Worm (Caenorhabditis elegans): ENCODE results near the gene srbc-40.

Gene srbc-40

DNA sequence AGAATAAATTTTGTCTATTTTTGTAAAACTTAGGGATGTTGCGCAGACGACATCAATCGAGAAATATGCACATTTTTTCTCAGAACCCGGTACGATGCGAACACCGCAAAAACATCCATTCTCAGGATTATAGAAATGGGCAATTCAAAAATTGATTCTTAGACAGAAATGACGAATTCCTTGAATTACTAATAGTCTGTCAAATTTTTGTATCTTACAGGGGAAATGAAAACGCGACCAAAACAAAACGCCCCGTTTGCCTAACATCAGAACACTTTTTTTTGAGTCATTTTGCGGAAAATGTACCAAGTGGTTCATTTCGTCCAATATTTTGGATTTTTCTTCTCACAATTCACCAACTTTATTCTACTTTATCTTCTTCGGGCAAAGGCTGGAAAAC, 23.7 kb upstream of the srbc-40 start, which contains the start of gene str-134:
str-134 (plus strand) TSS at position 301 of the 400 bp plus-strand sequence.
- TF ChIP-seq tbx-37 (GFP tag; conservative IDR thresholded peaks at IDR 0.05) (no peak), ama-1 (optimal IDR thresholded peaks at IDR 0.05) (no peak), hmg-4 (GFP tag; optimal IDR thresholded peaks at IDR 0.05) (no peak), flt-1 (GFP tag; IDR thresholded peaks at IDR 0.05) (no peak), tra-4 (tag; optimal IDR thresholded peaks at IDR 0.05) (no peak), ceh-36 (tag; optimal IDR thresholded peaks at IDR 0.05) (no peak), sea-1 (GFP tag; conservative IDR thresholded peaks at IDR 0.05) (no peak), hmbx-1 (tag; optimal IDR thresholded peaks at IDR 0.05) (no peak), tbx-11 (GFP tag; IDR thresholded peaks at IDR 0.05) (no peak), F13C5.2 (tag; optimal IDR thresholded peaks at IDR 0.05) (no peak)

ce11 chrV:741820-742219, 22.2 kb upstream of the srbc-40 start, which contains the start of gene C05E4.7:
C05E4.7 (plus strand) TSS chrV:742120.
- TF ChIP-seq tbx-11 (GFP tag; IDR thresholded peaks at IDR 0.05) = no peak
- TF ChIP-seq hmg-4 (GFP tag; optimal IDR thresholded peaks at IDR 0.05) = no peak
- TF ChIP-seq ets-7 (tag; optimal IDR thresholded peaks at IDR 0.05) = no peak
- no peak for TF ChIP-seq B0310.2 (tag; optimal IDR thresholded peaks at IDR 0.05)
- TF ChIP-seq scrt-1 (GFP tag; IDR thresholded peaks at IDR 0.05) = no peak
- no peak for TF ChIP-seq ceh-36 (tag; optimal IDR thresholded peaks at IDR 0.05)
- no peak for TF ChIP-seq ama-1 (optimal IDR thresholded peaks at IDR 0.05)
- no peak for TF ChIP-seq ceh-13 (GFP tag; optimal IDR thresholded peaks at IDR 0.05)
- no peak for TF ChIP-seq F13C5.2 (tag; optimal IDR thresholded peaks at IDR 0.05)
- TF ChIP-seq aly-1 (tag; optimal IDR thresholded peaks at IDR 0.05) = no peak
- TF ChIP-seq hmbx-1 (tag; optimal IDR thresholded peaks at IDR 0.05) = no peak
- no peak for TF ChIP-seq flt-1 (GFP tag; IDR thresholded peaks at IDR 0.05)
- TF ChIP-seq pes-1 (GFP tag; IDR thresholded peaks at IDR 0.05) = no peak
- no peak for TF ChIP-seq sea-1 (GFP tag; conservative IDR thresholded peaks at IDR 0.05)
- no peak for TF ChIP-seq tra-4 (tag; optimal IDR thresholded peaks at IDR 0.05)
- no peak for TF ChIP-seq tbx-37 (GFP tag; conservative IDR thresholded peaks at IDR 0.05)

ce11 chrV:738770-739169, 19.1 kb upstream of the srbc-40 start, which contains the start of gene srj-24:
srj-24 (minus strand) TSS chrV:738870.
- TF ChIP-seq tbx-37 (GFP tag; conservative IDR thresholded peaks at IDR 0.05) = no peak
- no peak for TF ChIP-seq B0310.2 (tag; optimal IDR thresholded peaks at IDR 0.05)
- TF ChIP-seq sea-1 (GFP tag; conservative IDR thresholded peaks at IDR 0.05) = no peak

ce11 chrV:736171-736570, 16.5 kb upstream of the srbc-40 start, which contains the start of gene srj-25:
srj-25 (minus strand) TSS chrV:736271.
- TF ChIP-seq F13C5.2 (tag; optimal IDR thresholded peaks at IDR 0.05) (no peak), tbx-11 (GFP tag; IDR thresholded peaks at IDR 0.05) (no peak), sea-1 (GFP tag; conservative IDR thresholded peaks at IDR 0.05) (no peak), B0310.2 (tag; optimal IDR thresholded peaks at IDR 0.05) (no peak), hmbx-1 (tag; optimal IDR thresholded peaks at IDR 0.05) (no peak), tra-4 (tag; optimal IDR thresholded peaks at IDR 0.05) (no peak), flt-1 (GFP tag; IDR thresholded peaks at IDR 0.05) (no peak), aly-1 (tag; optimal IDR thresholded peaks at IDR 0.05) (no peak), hnd-1 (tag; optimal IDR thresholded peaks at IDR 0.05) (no peak), ceh-13 (GFP tag; optimal IDR thresholded peaks at IDR 0.05) (no peak), ama-1 (optimal IDR thresholded peaks at IDR 0.05) (no peak), ets-7 (tag; optimal IDR thresholded peaks at IDR 0.05) (no peak), scrt-1 (GFP tag; IDR thresholded peaks at IDR 0.05) (no peak), tbx-37 (GFP tag; conservative IDR thresholded peaks at IDR 0.05) (no peak), hmg-4 (GFP tag; optimal IDR thresholded peaks at IDR 0.05) (no peak), pes-1 (GFP tag; IDR thresholded peaks at IDR 0.05) (no peak)

DNA sequence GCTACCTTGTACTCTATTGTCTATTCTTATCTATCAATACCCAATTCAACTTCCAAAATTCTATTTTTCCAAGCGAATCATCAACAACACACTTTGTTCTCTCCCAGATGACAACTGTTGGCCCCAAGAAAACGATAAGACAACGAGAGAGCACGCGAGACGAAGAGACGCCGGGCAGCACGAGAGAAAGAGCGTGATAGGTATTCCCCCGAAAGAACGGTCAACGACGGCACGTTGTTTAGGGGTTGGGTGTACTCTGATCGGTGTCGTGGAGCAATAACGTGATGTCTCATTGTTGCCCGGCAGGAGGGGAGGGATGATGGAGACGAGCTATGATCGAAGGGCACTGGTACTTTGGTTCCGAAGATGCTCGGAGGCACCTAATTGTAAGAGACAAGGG, 11.7 kb upstream of the srbc-40 start:
- TF ChIP-seq ets-7 (tag; optimal IDR thresholded peaks at IDR 0.05) = no peak
- no peak for TF ChIP-seq ceh-13 (GFP tag; optimal IDR thresholded peaks at IDR 0.05)
- TF ChIP-seq tra-4 (tag; optimal IDR thresholded peaks at IDR 0.05) = no peak
- no peak for TF ChIP-seq B0310.2 (tag; optimal IDR thresholded peaks at IDR 0.05)
- TF ChIP-seq ama-1 (optimal IDR thresholded peaks at IDR 0.05) = no peak
- TF ChIP-seq aly-1 (tag; optimal IDR thresholded peaks at IDR 0.05) = no peak
- no peak for TF ChIP-seq tbx-11 (GFP tag; IDR thresholded peaks at IDR 0.05)
- TF ChIP-seq pes-1 (GFP tag; IDR thresholded peaks at IDR 0.05) = no peak
- TF ChIP-seq ceh-36 (tag; optimal IDR thresholded peaks at IDR 0.05) = no peak
- no peak for TF ChIP-seq F13C5.2 (tag; optimal IDR thresholded peaks at IDR 0.05)
- no peak for TF ChIP-seq scrt-1 (GFP tag; IDR thresholded peaks at IDR 0.05)
- no peak for TF ChIP-seq hmbx-1 (tag; optimal IDR thresholded peaks at IDR 0.05)
- TF ChIP-seq sea-1 (GFP tag; conservative IDR thresholded peaks at IDR 0.05) = no peak
- TF ChIP-seq tbx-37 (GFP tag; conservative IDR thresholded peaks at IDR 0.05) = no peak

- no peak for TF ChIP-seq sea-1 (GFP tag; conservative IDR thresholded peaks at IDR 0.05)
- TF ChIP-seq tbx-37 (GFP tag; conservative IDR thresholded peaks at IDR 0.05) = no peak
- TF ChIP-seq hnd-1 (tag; optimal IDR thresholded peaks at IDR 0.05) = no peak
- TF ChIP-seq hmg-4 (GFP tag; optimal IDR thresholded peaks at IDR 0.05) = no peak
- no peak for TF ChIP-seq ceh-13 (GFP tag; optimal IDR thresholded peaks at IDR 0.05)
Observed at ce11 chrV:730216-730615, 10.6 kb upstream of the srbc-40 start.

DNA sequence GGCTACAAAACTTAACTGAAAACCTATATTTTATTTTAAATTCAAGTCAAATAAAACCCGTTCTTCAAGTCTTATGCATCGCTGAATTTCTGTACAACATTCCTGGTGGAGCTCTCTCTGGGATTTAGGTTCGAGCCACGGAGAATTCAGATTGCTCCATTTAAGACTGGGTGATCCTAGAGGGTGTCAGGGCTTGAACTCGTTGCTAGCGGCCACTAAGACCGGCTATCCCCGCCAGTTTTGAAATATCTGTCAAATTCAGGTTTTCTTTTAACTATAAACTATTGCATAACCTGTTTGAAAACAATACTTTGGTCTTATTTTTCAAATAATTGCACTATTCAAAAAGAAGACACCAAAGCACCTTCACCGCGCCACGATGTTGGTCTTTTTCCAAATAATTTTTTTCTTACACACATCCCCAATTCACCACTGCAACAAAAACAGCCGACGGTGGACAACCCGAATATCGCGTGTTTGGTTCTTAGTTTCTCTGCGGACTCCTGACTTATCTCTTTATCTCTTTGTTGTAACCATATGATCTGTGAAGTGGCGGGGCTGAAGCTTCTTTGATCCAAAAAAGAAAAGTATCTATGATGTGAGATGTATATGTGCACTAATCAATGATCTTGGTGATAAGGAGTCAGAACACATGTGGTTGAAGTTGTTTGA, 9.3 kb upstream of the srbc-40 start:
- no peak for TF ChIP-seq flt-1 (GFP tag; IDR thresholded peaks at IDR 0.05)
- TF ChIP-seq pes-1 (GFP tag; IDR thresholded peaks at IDR 0.05) = no peak
- TF ChIP-seq tra-4 (tag; optimal IDR thresholded peaks at IDR 0.05) = no peak
- TF ChIP-seq tbx-37 (GFP tag; conservative IDR thresholded peaks at IDR 0.05) = no peak
- no peak for TF ChIP-seq aly-1 (tag; optimal IDR thresholded peaks at IDR 0.05)
- no peak for TF ChIP-seq hmbx-1 (tag; optimal IDR thresholded peaks at IDR 0.05)
- no peak for TF ChIP-seq F13C5.2 (tag; optimal IDR thresholded peaks at IDR 0.05)
- TF ChIP-seq scrt-1 (GFP tag; IDR thresholded peaks at IDR 0.05) = no peak
- no peak for TF ChIP-seq ceh-13 (GFP tag; optimal IDR thresholded peaks at IDR 0.05)
- TF ChIP-seq ama-1 (optimal IDR thresholded peaks at IDR 0.05) = no peak
- no peak for TF ChIP-seq hmg-4 (GFP tag; optimal IDR thresholded peaks at IDR 0.05)
- no peak for TF ChIP-seq ets-7 (tag; optimal IDR thresholded peaks at IDR 0.05)
- no peak for TF ChIP-seq ceh-36 (tag; optimal IDR thresholded peaks at IDR 0.05)
- no peak for TF ChIP-seq tbx-11 (GFP tag; IDR thresholded peaks at IDR 0.05)
- no peak for TF ChIP-seq B0310.2 (tag; optimal IDR thresholded peaks at IDR 0.05)
- TF ChIP-seq sea-1 (GFP tag; conservative IDR thresholded peaks at IDR 0.05) = no peak
- TF ChIP-seq hnd-1 (tag; optimal IDR thresholded peaks at IDR 0.05) = no peak

All from whole organism, early embryonic.